Fruit fly (Drosophila melanogaster): Measurements from ENCODE around the gene CG43740.

Gene CG43740

DNA sequence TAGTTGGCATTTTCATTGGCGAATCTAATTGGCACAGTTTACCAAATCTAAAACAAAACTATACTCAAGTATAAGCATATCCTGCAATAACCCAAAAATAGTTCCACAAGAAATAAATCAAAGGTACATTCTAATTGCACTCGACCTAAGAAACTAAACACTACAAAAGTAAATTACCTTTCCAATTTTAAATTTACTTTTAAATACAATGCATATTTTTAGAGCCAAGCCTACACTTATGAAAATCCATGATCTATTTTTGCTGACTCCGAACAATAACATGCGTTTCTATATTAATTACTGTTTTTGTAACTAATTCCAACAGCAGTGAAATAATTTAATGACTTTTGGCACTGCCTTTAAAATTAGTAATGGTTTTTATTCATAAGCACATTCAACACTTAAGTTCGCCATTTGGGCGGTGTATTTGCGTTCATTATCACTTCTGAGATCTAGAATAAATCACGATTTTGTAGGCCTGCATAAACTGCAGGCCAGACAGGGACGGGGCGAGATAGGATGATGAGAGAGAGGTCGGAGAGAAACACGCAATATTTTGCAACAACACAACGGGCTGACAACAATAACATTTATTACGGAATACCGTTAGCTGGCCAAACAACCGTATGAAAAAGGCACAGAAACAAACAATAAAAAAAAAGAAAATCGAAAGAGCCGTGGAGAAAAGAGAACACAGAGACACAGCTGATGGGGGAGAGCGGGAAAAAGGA lies 8.5 kb upstream of the CG43740 start (continued):
- TF ChIP-seq MESR4 (GFP tag; optimal IDR thresholded peaks at IDR 0.05) (no peak), kni (GFP tag; optimal IDR thresholded peaks at IDR 0.05) (no peak), D (optimal IDR thresholded peaks at IDR 0.05) (no peak), D (GFP tag; optimal IDR thresholded peaks at IDR 0.05) (no peak), gro (GFP tag; optimal IDR thresholded peaks at IDR 0.05) (no peak), p53 (GFP tag; optimal IDR thresholded peaks at IDR 0.05) (no peak), CG14050 (GFP tag; IDR thresholded peaks at IDR 0.05) (no peak), CG1233 (GFP tag; optimal IDR thresholded peaks at IDR 0.05) (no peak), Med (GFP tag) (peak; percentile 75), nom (GFP tag; optimal IDR thresholded peaks at IDR 0.05) (peak; percentile 27), CG17361 (GFP tag; IDR thresholded peaks at IDR 0.05) (peak; percentile 58; the same call in 2 of the 3 replicates), CG16815 (GFP tag; optimal IDR thresholded peaks at IDR 0.05) (peak; percentile 8), sr (GFP tag; IDR thresholded peaks at IDR 0.05) (no peak), Jarid2 (GFP tag; optimal IDR thresholded peaks at IDR 0.05) (no peak), Antp (GFP tag; optimal IDR thresholded peaks at IDR 0.05) (no peak), yki (optimal IDR thresholded peaks at IDR 0.05) (no peak), Scr (GFP tag; IDR thresholded peaks at IDR 0.05; ENCODE audit: partially characterized antibody) (no peak), CG12391 (tag; optimal IDR thresholded peaks at IDR 0.05) (peak; percentile 31), CG14965 (GFP tag; optimal IDR thresholded peaks at IDR 0.05; ENCODE audit: borderline replicate concordance) (no peak), al (GFP tag; IDR thresholded peaks at IDR 0.05) (no peak), gem (tag; optimal IDR thresholded peaks at IDR 0.05) (peak; percentile 43), psq (GFP tag; optimal IDR thresholded peaks at IDR 0.05) (no peak), pan (optimal IDR thresholded peaks at IDR 0.05) (no peak), pan (GFP tag; optimal IDR thresholded peaks at IDR 0.05 in 1 of 2, IDR thresholded peaks at IDR 0.05 in 1 of 2) (no peak), otp (GFP tag; IDR thresholded peaks at IDR 0.05) (no peak), bab2 (GFP tag; optimal IDR thresholded peaks at IDR 0.05) (peak; percentile 8), CG2202 (tag; optimal IDR thresholded peaks at IDR 0.05) (no peak), HLH4C (GFP tag; IDR thresholded peaks at IDR 0.05; ENCODE audit: partially characterized antibody) (no peak), C15 (GFP tag; IDR thresholded peaks at IDR 0.05) (no peak), CG9817 (tag; optimal IDR thresholded peaks at IDR 0.05) (no peak), nmo (GFP tag; optimal IDR thresholded peaks at IDR 0.05) (peak; percentile 34), CG3163 (GFP tag; optimal IDR thresholded peaks at IDR 0.05) (peak; percentile 40), Sox100B (GFP tag; optimal IDR thresholded peaks at IDR 0.05) (peak; percentile 31), dm (GFP tag; optimal IDR thresholded peaks at IDR 0.05) (no peak), fru (optimal IDR thresholded peaks at IDR 0.05) (no peak), Doc3 (GFP tag; IDR thresholded peaks at IDR 0.05; ENCODE audit: partially characterized antibody) (no peak), tna (GFP tag; IDR thresholded peaks at IDR 0.05; ENCODE audit: partially characterized antibody) (no peak), fd102C (GFP tag; optimal IDR thresholded peaks at IDR 0.05) (no peak), Ada2b (GFP tag; IDR thresholded peaks at IDR 0.05) (no peak), lola (GFP tag; optimal IDR thresholded peaks at IDR 0.05) (peak in 1 of 3 experiments; percentile 39), usp (GFP tag; optimal IDR thresholded peaks at IDR 0.05) (no peak), lab (GFP tag; optimal IDR thresholded peaks at IDR 0.05) (no peak), sima (GFP tag; optimal IDR thresholded peaks at IDR 0.05) (no peak), CG14014 (GFP tag; IDR thresholded peaks at IDR 0.05) (no peak), CG7963 (GFP tag; IDR thresholded peaks at IDR 0.05; ENCODE audit: partially characterized antibody) (no peak), CG42726 (GFP tag; IDR thresholded peaks at IDR 0.05; ENCODE audit: partially characterized antibody) (no peak), ssp (GFP tag; IDR thresholded peaks at IDR 0.05) (no peak), chinmo (GFP tag; IDR thresholded peaks at IDR 0.05; ENCODE audit: partially characterized antibody) (0 out of 4 replicates have a peak, but pooled peaks have one; percentile 31), grn (GFP tag; optimal IDR thresholded peaks at IDR 0.05) (peak; percentile 36), btn (GFP tag; optimal IDR thresholded peaks at IDR 0.05) (no peak)

Measured in whole organism, embryonic.